Worm (Caenorhabditis elegans) whole organism, midembryonic: ENCODE measurements around the gene ensh-1.

Source experiments
- flt-1 ChIP-seq: fragments of 200-800 bp; sonication (Bioruptor generic); IDR thresholded peaks from 2 replicates; pipeline ENCODE4 v1.3.6; 2022; ENCODE audit warnings: missing genetic modification characterization, missing compliant biosample characterization
- med-1 ChIP-seq: sonication (generic microtip); optimal IDR thresholded peaks from 2 replicates; lab custom pipeline; 2017; ENCODE audit warnings: missing genetic modification characterization, mild to moderate bottlenecking, missing compliant biosample characterization, antibody characterized with exemption, missing genetic modification reagents; ENCODE audit not compliant: insufficient read depth
- tab-1 ChIP-seq: fragments of 200-800 bp; sonication (Bioruptor generic); IDR thresholded peaks from 2 replicates; pipeline ENCODE4 v1.3.6; 2022; ENCODE audit warnings: missing genetic modification characterization, missing compliant biosample characterization

DNA sequence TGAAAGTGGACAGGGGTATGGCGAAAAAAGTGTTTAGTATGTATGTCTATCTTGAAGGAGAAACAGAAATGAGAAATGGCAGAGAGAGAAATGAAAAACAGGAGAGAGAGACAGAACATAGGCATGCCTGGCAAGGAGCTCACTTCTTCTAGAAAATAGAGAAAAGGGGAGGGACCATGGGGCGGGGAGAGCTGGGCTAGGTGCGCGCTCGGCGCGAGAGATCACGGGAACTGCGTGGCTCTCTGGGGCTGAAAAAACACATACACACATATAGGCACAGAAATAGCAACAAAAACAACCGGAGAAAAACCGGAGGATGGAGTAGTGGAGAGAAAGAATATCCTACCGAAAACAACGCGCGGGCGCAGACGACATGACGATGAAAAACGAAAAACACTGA lies 46.8 kb downstream of the ensh-1 start:
- TF ChIP-seq flt-1 = no peak
- TF ChIP-seq med-1 (GFP tag; lab: Kevin White, UChicago) = no peak
- TF ChIP-seq tab-1 (GFP tag; lab: Robert Waterston, UW) = no peak
